Worm (Caenorhabditis elegans) whole organism, mixed stage, embryonic: ENCODE measurements around the gene B0513.4.

ENCODE experiments used
- bed-3 ChIP-seq: fragments of 200-800 bp; sonication (Bioruptor generic); optimal IDR thresholded peaks from 3 replicates; lab custom pipeline; 2018; ENCODE audit warnings: mild to moderate bottlenecking, missing genetic modification characterization, moderate library complexity, missing compliant biosample characterization
- blmp-1 ChIP-seq: fragments of 150-350 bp; optimal IDR thresholded peaks from 2 replicates; lab custom pipeline; 2014; ENCODE audit warnings: missing biosample characterization, missing genetic modification characterization
- ceh-39 ChIP-seq: fragments of 150-350 bp; optimal IDR thresholded peaks from 2 replicates; lab custom pipeline; 2014; ENCODE audit warnings: missing biosample characterization, missing genetic modification characterization
- ceh-43 ChIP-seq: fragments of 200-800 bp; sonication (Bioruptor generic); optimal IDR thresholded peaks from 2 replicates; lab custom pipeline; 2018; ENCODE audit warnings: mild to moderate bottlenecking, missing genetic modification characterization, moderate library complexity, missing compliant biosample characterization
- ces-1 ChIP-seq: fragments of 150-350 bp; optimal IDR thresholded peaks from 2 replicates; lab custom pipeline; 2014; ENCODE audit warnings: missing biosample characterization, missing genetic modification reagents, missing genetic modification characterization
- cnd-1 ChIP-seq: fragments of 200-800 bp; sonication (Bioruptor generic); optimal IDR thresholded peaks from 2 replicates; lab custom pipeline; 2018; ENCODE audit warnings: mild to moderate bottlenecking, missing genetic modification characterization, missing compliant biosample characterization
- drap-1 ChIP-seq: fragments of 200-800 bp; sonication (Bioruptor generic); optimal IDR thresholded peaks from 3 replicates; lab custom pipeline; 2018; ENCODE audit warnings: mild to moderate bottlenecking, missing genetic modification characterization, missing compliant biosample characterization
- elt-1 ChIP-seq: sonication (generic microtip); optimal IDR thresholded peaks from 2 replicates; lab custom pipeline; 2017; ENCODE audit warnings: missing genetic modification characterization, mild to moderate bottlenecking, missing compliant biosample characterization, antibody characterized with exemption, moderate library complexity, borderline replicate concordance; ENCODE audit not compliant: insufficient read depth
- elt-3 ChIP-seq: fragments of 150-350 bp; optimal IDR thresholded peaks from 2 replicates; lab custom pipeline; 2014; ENCODE audit warnings: missing biosample characterization, missing genetic modification characterization
- flh-1 ChIP-seq: fragments of 200-800 bp; sonication (Bioruptor generic); optimal IDR thresholded peaks from 2 replicates; lab custom pipeline; 2018; ENCODE audit warnings: mild to moderate bottlenecking, missing genetic modification characterization, moderate library complexity, missing compliant biosample characterization
- hlh-1 ChIP-seq: fragments of 150-350 bp; optimal IDR thresholded peaks from 2 replicates; lab custom pipeline; 2014; ENCODE audit warnings: missing biosample characterization, missing genetic modification reagents, missing genetic modification characterization
- lin-13 ChIP-seq: fragments of 150-350 bp; optimal IDR thresholded peaks from 2 replicates; lab custom pipeline; 2014; ENCODE audit warnings: missing biosample characterization, missing genetic modification characterization
- lin-32 ChIP-seq: fragments of 200-800 bp; sonication (Bioruptor generic); optimal IDR thresholded peaks from 2 replicates; lab custom pipeline; 2018; ENCODE audit warnings: mild to moderate bottlenecking, missing genetic modification characterization, missing compliant biosample characterization
- lsy-2 ChIP-seq: fragments of 150-350 bp; optimal IDR thresholded peaks from 2 replicates; lab custom pipeline; 2014; ENCODE audit warnings: missing biosample characterization, missing genetic modification characterization
- mab-5 ChIP-seq: fragments of 150-350 bp; optimal IDR thresholded peaks from 2 replicates; lab custom pipeline; 2014; ENCODE audit warnings: missing biosample characterization, missing genetic modification characterization
- mep-1 ChIP-seq: fragments of 150-350 bp; optimal IDR thresholded peaks from 2 replicates; lab custom pipeline; 2017; ENCODE audit warnings: missing biosample characterization, missing genetic modification reagents, missing genetic modification characterization, inconsistent platforms
- nhr-12 ChIP-seq: fragments of 150-350 bp; optimal IDR thresholded peaks from 2 replicates; lab custom pipeline; 2014; ENCODE audit warnings: missing biosample characterization, missing genetic modification characterization
- nhr-2 ChIP-seq: fragments of 150-350 bp; optimal IDR thresholded peaks from 2 replicates; lab custom pipeline; 2014; ENCODE audit warnings: missing biosample characterization, missing genetic modification characterization
- nhr-237 ChIP-seq: fragments of 150-350 bp; optimal IDR thresholded peaks from 2 replicates; lab custom pipeline; 2014; ENCODE audit warnings: missing biosample characterization, missing genetic modification characterization
- nhr-28 ChIP-seq: fragments of 150-350 bp; optimal IDR thresholded peaks from 2 replicates; lab custom pipeline; 2014; ENCODE audit warnings: missing biosample characterization, missing genetic modification characterization
- nhr-76 ChIP-seq: sonication (generic microtip); optimal IDR thresholded peaks from 2 replicates; lab custom pipeline; 2017; ENCODE audit warnings: missing biosample characterization, missing genetic modification characterization
- pha-4 ChIP-seq: fragments of 150-350 bp; optimal IDR thresholded peaks from 2 replicates; lab custom pipeline; 2018; ENCODE audit warnings: missing biosample characterization, missing genetic modification reagents, missing genetic modification characterization
- sem-2 ChIP-seq: fragments of 200-800 bp; sonication (Bioruptor generic); optimal IDR thresholded peaks from 2 replicates; lab custom pipeline; 2018; ENCODE audit warnings: mild to moderate bottlenecking, missing genetic modification characterization, missing compliant biosample characterization
- snpc-4 ChIP-seq: fragments of 150-350 bp; optimal IDR thresholded peaks from 2 replicates; lab custom pipeline; 2014; ENCODE audit warnings: missing biosample characterization, missing genetic modification characterization
- sptf-1 ChIP-seq: sonication (generic microtip); optimal IDR thresholded peaks from 2 replicates; lab custom pipeline; 2017; ENCODE audit warnings: mild to moderate bottlenecking, missing genetic modification characterization, moderate library complexity, missing compliant biosample characterization
- unc-120 ChIP-seq: sonication (generic microtip); optimal IDR thresholded peaks from 2 replicates; lab custom pipeline; 2017; ENCODE audit warnings: missing genetic modification characterization, missing compliant biosample characterization; ENCODE audit not compliant: poor library complexity, severe bottlenecking
- unc-62 ChIP-seq: fragments of 150-350 bp; optimal IDR thresholded peaks from 2 replicates; lab custom pipeline; 2014; ENCODE audit warnings: missing biosample characterization, missing genetic modification reagents, missing genetic modification characterization
- zip-8 ChIP-seq: fragments of 150-350 bp; optimal IDR thresholded peaks from 2 replicates; lab custom pipeline; 2014; ENCODE audit warnings: missing biosample characterization, missing genetic modification characterization

The B0513.4 gene

DNA sequence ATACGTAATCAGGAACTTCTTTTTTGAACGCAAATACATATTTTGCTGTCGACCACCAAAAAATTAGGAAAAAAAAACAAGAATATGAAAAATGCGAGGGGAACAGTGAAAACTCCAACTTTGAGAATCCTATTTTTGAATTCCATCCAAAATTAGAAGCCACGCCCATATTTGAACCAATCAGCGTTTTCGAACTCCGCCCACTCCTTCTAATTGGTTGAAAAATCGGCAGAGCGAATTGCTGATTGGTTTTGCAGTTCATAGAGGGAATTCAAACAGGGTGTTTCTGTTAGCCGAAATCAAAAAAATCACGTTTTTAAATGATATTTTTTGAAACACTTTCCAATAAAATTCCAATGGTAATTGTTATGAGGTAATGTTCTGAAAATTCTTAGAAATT lies 1.2 kb upstream of the B0513.4 start:
- TF ChIP-seq ceh-43 (GFP tag; lab: Kevin White, UChicago) = no peak
- no peak for TF ChIP-seq nhr-28 (tag; lab: Kevin White, UChicago)
- no peak for TF ChIP-seq nhr-2 (tag; lab: Kevin White, UChicago)
- no peak for TF ChIP-seq nhr-12 (tag; lab: Kevin White, UChicago)
- TF ChIP-seq lin-13 (tag; lab: Kevin White, UChicago) = no peak
- TF ChIP-seq lsy-2 = no peak
- no peak for TF ChIP-seq elt-3 (tag; lab: Kevin White, UChicago)
- TF ChIP-seq elt-1 = no peak
- TF ChIP-seq, all 35 proteins: peak for 0

ce11 chrIV:13880370-13880769 lies 419 bp downstream of the B0513.4 start:
- TF ChIP-seq unc-62 = no peak
- TF ChIP-seq lin-32 (GFP tag; lab: Kevin White, UChicago) = no peak
- TF ChIP-seq mab-5 = no peak
- TF ChIP-seq lin-13 (tag; lab: Kevin White, UChicago) = no peak
- no peak for TF ChIP-seq sptf-1 (tag; lab: Kevin White, UChicago)
- no peak for TF ChIP-seq lsy-2
- TF ChIP-seq, all 35 proteins: peak for 0

DNA sequence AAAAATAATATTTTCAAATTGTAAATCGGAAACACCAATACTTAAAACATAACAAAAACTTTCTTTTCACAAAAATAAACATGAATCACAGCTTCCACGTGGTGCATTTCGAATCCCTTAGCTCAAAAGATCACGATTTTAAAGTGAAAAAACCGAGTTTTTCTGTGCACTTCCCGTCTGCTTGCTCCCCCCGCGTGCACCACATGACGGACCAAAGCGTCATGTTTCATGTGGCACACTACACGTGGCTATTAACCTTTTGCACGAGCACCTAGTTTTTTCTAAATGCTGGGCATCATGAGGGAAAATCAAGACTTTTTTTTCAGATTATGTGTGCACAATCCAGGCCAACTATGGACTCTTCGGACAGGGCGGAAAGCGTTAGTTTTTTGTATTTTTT lies 852 bp downstream of the B0513.4 start:
- TF ChIP-seq blmp-1 (tag; lab: Kevin White, UChicago) (no peak), drap-1 (GFP tag; lab: Kevin White, UChicago) (no peak), unc-120 (peak; percentile 5), lin-32 (GFP tag; lab: Kevin White, UChicago) (no peak), hlh-1 (tag; lab: Kevin White, UChicago) (peak; percentile 11)

ce11 chrIV:13881754-13882275 lies 1.9 kb downstream of the B0513.4 start, which contains the start of gene rpl-29:
Gene rpl-29, plus strand, starts transcription at chrIV:13882225.
- TF ChIP-seq ces-1 (GFP tag; lab: Kevin White, UChicago) (peak; percentile 41), elt-1 (no peak), nhr-237 (tag; lab: Kevin White, UChicago) (peak; percentile 78), lin-13 (tag; lab: Kevin White, UChicago) (peak; percentile 82), blmp-1 (tag; lab: Kevin White, UChicago) (no peak), pha-4 (tag; lab: Kevin White, UChicago) (peak; percentile 86), nhr-76 (no peak), zip-8 (tag; lab: Kevin White, UChicago) (no peak), cnd-1 (tag; lab: Kevin White, UChicago) (no peak), unc-120 (peak; percentile 1), nhr-12 (tag; lab: Kevin White, UChicago) (peak; percentile 11), mep-1 (tag; lab: Kevin White, UChicago) (peak; percentile 54), hlh-1 (tag; lab: Kevin White, UChicago) (peak; percentile 78), ceh-39 (tag; lab: Kevin White, UChicago) (peak; percentile 80), lsy-2 (peak; percentile 99)

DNA sequence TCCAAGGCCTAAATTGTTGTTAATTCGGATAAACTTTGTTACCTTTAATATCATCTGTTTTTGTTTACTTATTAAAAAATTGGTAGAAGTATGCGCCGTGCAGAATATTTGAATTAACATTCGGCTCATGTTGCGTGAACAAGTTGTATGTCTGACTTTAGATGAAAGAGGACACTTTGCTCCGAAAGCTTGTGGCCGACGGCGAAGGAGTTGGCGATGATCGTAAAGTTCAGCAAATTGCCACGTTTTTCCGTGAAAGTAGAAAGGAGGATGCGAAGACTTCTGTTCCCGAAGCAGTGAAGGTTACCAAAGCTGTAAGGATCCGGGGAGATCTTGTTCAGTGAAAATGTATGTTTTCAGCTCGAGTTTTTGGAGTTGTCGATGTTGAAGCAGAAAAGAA lies 2.6 kb downstream of the B0513.4 start, which contains the start of gene thoc-7:
Gene thoc-7, plus strand, starts transcription at position 162 of the 400 bp plus-strand sequence.
- no peak for TF ChIP-seq bed-3 (GFP tag; lab: Kevin White, UChicago)
- no peak for TF ChIP-seq sem-2
- no peak for TF ChIP-seq flh-1 (GFP tag; lab: Kevin White, UChicago)
- no peak for TF ChIP-seq snpc-4 (tag; lab: Kevin White, UChicago)
- no peak for TF ChIP-seq lin-13 (tag; lab: Kevin White, UChicago)
- no peak for TF ChIP-seq ceh-39 (tag; lab: Kevin White, UChicago)
- TF ChIP-seq mep-1 (tag; lab: Kevin White, UChicago) = no peak
- TF ChIP-seq hlh-1 (tag; lab: Kevin White, UChicago) = no peak

DNA sequence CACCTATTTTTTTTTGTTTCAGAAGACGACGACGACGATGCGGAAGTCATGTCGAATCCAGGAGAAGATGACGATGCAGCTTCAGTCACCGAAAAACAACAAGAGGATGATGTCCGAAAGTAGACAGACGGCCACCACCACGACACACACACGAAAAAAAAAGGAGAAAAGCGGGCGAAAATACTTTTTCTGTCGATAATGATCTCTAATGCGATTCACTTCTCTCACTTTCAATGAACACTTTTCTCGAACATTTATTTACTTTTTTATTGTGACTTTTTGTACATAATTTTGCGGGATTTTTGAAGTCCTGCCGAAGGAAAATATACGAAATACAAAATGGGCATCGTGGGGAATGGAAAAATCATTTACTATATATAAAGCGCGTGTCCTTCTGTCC lies 4.0 kb downstream of the B0513.4 start:
- TF ChIP-seq zip-8 (tag; lab: Kevin White, UChicago) (no peak), blmp-1 (tag; lab: Kevin White, UChicago) (peak; percentile 19)
